Fruit fly (Drosophila melanogaster) whole organism, adult: ENCODE data around the gene Cpr65Ec.

Source experiments
- CG11617 ChIP-seq: fragments of 200-800 bp; sonication (Bioruptor generic); optimal IDR thresholded peaks from 2 replicates; lab custom pipeline; 2017; ENCODE audit warnings: mild to moderate bottlenecking, missing biosample characterization, missing genetic modification reagents, missing genetic modification characterization
- Clk ChIP-seq: fragments of 200-800 bp; sonication (Bioruptor generic); optimal IDR thresholded peaks from 2 replicates; lab custom pipeline; 2017; ENCODE audit warnings: missing biosample characterization, missing genetic modification characterization
- Crg-1 ChIP-seq: fragments of 200-800 bp; sonication (Bioruptor generic); optimal IDR thresholded peaks from 2 replicates; lab custom pipeline; 2016; ENCODE audit warnings: missing biosample characterization, missing genetic modification characterization
- ovo ChIP-seq: fragments of 200-800 bp; sonication (Bioruptor generic); optimal IDR thresholded peaks from 2 replicates; lab custom pipeline; 2016; ENCODE audit warnings: missing biosample characterization, missing genetic modification characterization
- tj ChIP-seq: fragments of 200-800 bp; sonication (Bioruptor generic); optimal IDR thresholded peaks from 3 replicates; lab custom pipeline; 2017; ENCODE audit warnings: missing biosample characterization, mild to moderate bottlenecking, missing genetic modification characterization, moderate library complexity
- toe ChIP-seq: fragments of 200-800 bp; sonication (Bioruptor generic); optimal IDR thresholded peaks from 2 replicates; lab custom pipeline; 2016; ENCODE audit warnings: missing biosample characterization, missing genetic modification characterization

DNA sequence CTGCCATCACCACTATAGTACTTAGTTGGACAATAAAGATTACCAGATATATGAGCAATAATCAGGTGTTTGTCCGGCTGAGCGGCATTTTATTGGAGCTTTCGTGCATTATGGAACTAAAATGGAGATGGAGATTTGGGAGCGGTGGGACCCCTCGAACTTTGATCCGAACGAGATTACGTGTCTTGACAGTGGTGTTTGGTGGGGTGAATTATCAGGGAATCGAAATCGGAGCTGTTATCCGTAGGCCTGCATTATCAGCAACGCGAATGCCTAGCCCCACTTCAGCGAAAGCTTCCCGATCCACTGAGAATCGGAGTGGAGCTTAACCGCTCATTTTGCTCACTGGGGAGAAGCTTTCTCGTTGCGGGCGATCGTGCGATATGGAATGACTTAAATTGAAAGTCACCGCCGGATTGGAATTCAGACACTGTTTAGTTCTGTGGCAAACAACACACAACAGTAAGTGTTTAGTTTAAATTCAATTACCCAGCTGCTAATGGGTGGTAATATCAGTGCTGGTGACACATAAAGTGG, 38.5 kb downstream of the Cpr65Ec start, which contains the start of gene Acbp2:
- TF ChIP-seq Crg-1 (GFP tag; lab: Kevin White, UChicago), result no peak
- TF ChIP-seq toe (GFP tag; lab: Kevin White, UChicago), result no peak
- no peak for TF ChIP-seq CG11617 (GFP tag; lab: Kevin White, UChicago)
- TF ChIP-seq tj (GFP tag; lab: Kevin White, UChicago), result no peak
- TF ChIP-seq ovo (GFP tag; lab: Kevin White, UChicago), result no peak
- TF ChIP-seq Clk (GFP tag; lab: Kevin White, UChicago), result no peak
